Fruit fly (Drosophila melanogaster) whole organism, prepupa: ENCODE data around the gene Esp.

Source experiments
- CG10631 ChIP-seq: fragments of 200-800 bp; sonication (Bioruptor generic); optimal IDR thresholded peaks from 2 replicates; lab custom pipeline; 2016; ENCODE audit warnings: missing biosample characterization, missing genetic modification characterization
- CG16779 ChIP-seq: fragments of 200-800 bp; sonication (Bioruptor generic); optimal IDR thresholded peaks from 3 replicates; lab custom pipeline; 2017; ENCODE audit warnings: missing biosample characterization, mild to moderate bottlenecking, missing genetic modification characterization
- CG3919 ChIP-seq: fragments of 200-800 bp; sonication (Bioruptor generic); optimal IDR thresholded peaks from 3 replicates; lab custom pipeline; 2016; ENCODE audit warnings: missing biosample characterization, missing genetic modification characterization
- Eip75B ChIP-seq: fragments of 200-800 bp; sonication (Bioruptor generic); optimal IDR thresholded peaks from 3 replicates; lab custom pipeline; 2016; ENCODE audit warnings: missing biosample characterization, missing genetic modification characterization
- Eip78C ChIP-seq: fragments of 200-800 bp; sonication (Bioruptor generic); peaks from one replicate; lab custom pipeline; 2016; ENCODE audit warnings: missing biosample characterization, missing genetic modification characterization
- Gug ChIP-seq: fragments of 200-800 bp; sonication (Bioruptor generic); IDR thresholded peaks from 2 replicates; pipeline ENCODE4 v1.3.6; 2022; ENCODE audit warnings: missing biosample characterization, missing genetic modification characterization
- Hr4 ChIP-seq: fragments of 200-800 bp; sonication (Bioruptor generic); optimal IDR thresholded peaks from 3 replicates; lab custom pipeline; 2016; ENCODE audit warnings: missing biosample characterization, missing genetic modification characterization
- Smox ChIP-seq: fragments of 200-800 bp; sonication (Bioruptor generic); optimal IDR thresholded peaks from 3 replicates; lab custom pipeline; 2016; ENCODE audit warnings: missing biosample characterization, missing genetic modification characterization
- Sox102F ChIP-seq: fragments of 200-800 bp; sonication (Bioruptor generic); optimal IDR thresholded peaks from 2 replicates; lab custom pipeline; 2016; ENCODE audit warnings: missing biosample characterization, mild to moderate bottlenecking, missing genetic modification characterization
- cyc ChIP-seq: fragments of 200-800 bp; sonication (Bioruptor generic); optimal IDR thresholded peaks from 3 replicates; lab custom pipeline; 2016; ENCODE audit warnings: missing biosample characterization, missing genetic modification characterization
- fd59A ChIP-seq: fragments of 200-800 bp; sonication (Bioruptor generic); optimal IDR thresholded peaks from 2 replicates; lab custom pipeline; 2017; ENCODE audit warnings: missing biosample characterization, mild to moderate bottlenecking, missing genetic modification characterization, missing genetic modification reagents
- fd85E ChIP-seq: fragments of 200-800 bp; sonication (Bioruptor generic); optimal IDR thresholded peaks from 3 replicates; lab custom pipeline; 2016; ENCODE audit warnings: missing biosample characterization, missing genetic modification characterization
- salr ChIP-seq, 2 experiments: fragments of 200-800 bp; sonication (Bioruptor generic); optimal IDR thresholded peaks; 3 replicates each; lab custom pipeline; 2016 to 2018; ENCODE audit warnings: missing biosample characterization in 2 of 2, missing genetic modification characterization in 2 of 2, mild to moderate bottlenecking in 1 of 2

DNA sequence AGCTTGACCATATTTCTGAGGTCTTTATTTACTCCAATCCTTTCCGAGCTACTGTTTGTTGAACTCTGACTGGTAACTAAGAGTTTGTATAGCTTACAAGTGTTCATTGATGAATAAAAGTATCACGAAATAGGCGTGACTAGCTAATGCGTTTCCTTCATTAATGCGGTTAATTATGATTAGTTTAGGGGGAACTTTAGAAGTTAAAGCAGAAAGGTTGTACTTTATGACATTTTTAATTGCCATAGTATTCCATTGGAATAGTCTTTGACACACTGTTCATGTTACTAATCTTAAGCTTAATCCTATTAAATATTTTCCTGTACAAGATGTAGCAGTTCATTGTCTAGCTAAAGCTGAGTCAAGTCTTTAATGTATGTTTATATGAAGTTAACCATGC, 18.0 kb downstream of the Esp start, which contains the start of gene ppk22:
- TF ChIP-seq Sox102F (GFP tag; lab: Kevin White, UChicago) (no peak), fd85E (GFP tag; lab: Kevin White, UChicago) (no peak), Gug (no peak), Hr4 (GFP tag; lab: Kevin White, UChicago) (no peak), Smox (GFP tag; lab: Kevin White, UChicago) (no peak), Eip75B (GFP tag; lab: Kevin White, UChicago) (no peak), CG3919 (GFP tag; lab: Kevin White, UChicago) (no peak), fd59A (GFP tag; lab: Kevin White, UChicago) (no peak), salr (GFP tag; optimal IDR thresholded peaks at IDR 0.05; lab: Kevin White, UChicago) (no peak), Eip78C (no peak), cyc (GFP tag; lab: Kevin White, UChicago) (no peak), CG16779 (no peak), CG10631 (GFP tag; lab: Kevin White, UChicago) (no peak)
